Fruit fly (Drosophila melanogaster) ovary, adult (tissue): ENCODE data around the gene CG33170.

Experiments used
- CG17801 ChIP-seq: fragments of 200-800 bp; optimal IDR thresholded peaks from 2 replicates; lab custom pipeline; 2019; ENCODE audit warnings: missing biosample characterization, mild to moderate bottlenecking, missing genetic modification characterization, moderate library complexity; ENCODE audit not compliant: partially characterized antibody

The CG33170 gene

dm6 chr3L:22848940-22849339, 15.5 kb upstream of the CG33170 start:
- no peak for TF ChIP-seq CG17801 (GFP tag; lab: Kevin White, UChicago)

- peak; percentile 61 for TF ChIP-seq CG17801 (GFP tag; lab: Kevin White, UChicago)
These were observed 12.9 kb upstream of the CG33170 start for dm6 chr3L:22851172-22852128.

dm6 chr3L:22853412-22853811, 11.0 kb upstream of the CG33170 start, which contains the start of gene CG32462:
TSS of gene CG32462 (minus strand) at chr3L:22853512.
- TF ChIP-seq CG17801 (GFP tag; lab: Kevin White, UChicago): no peak

- TF ChIP-seq CG17801 (GFP tag; lab: Kevin White, UChicago): no peak
These were observed 8.4 kb upstream of the CG33170 start, which contains the start of gene CG32459 for dm6 chr3L:22856009-22856477. TSS of gene CG32459 (minus strand) at chr3L:22856059.

- TF ChIP-seq CG17801 (GFP tag; lab: Kevin White, UChicago): no peak
These were observed 3.9 kb upstream of the CG33170 start, which contains the start of gene CG13239 for dm6 chr3L:22860487-22860886. TSS of gene CG13239 (plus strand) at chr3L:22860787.

- peak; percentile 49 for TF ChIP-seq CG17801 (GFP tag; lab: Kevin White, UChicago)
These were observed 877 bp upstream of the CG33170 start, which contains the start of gene CG33169 for dm6 chr3L:22863367-22864078. TSS of gene CG33169 (plus strand) at chr3L:22863864.

dm6 chr3L:22865061-22865418, 640 bp downstream of the CG33170 start:
- no peak for TF ChIP-seq CG17801 (GFP tag; lab: Kevin White, UChicago)

- TF ChIP-seq CG17801 (GFP tag; lab: Kevin White, UChicago): peak; percentile 53
These were observed 3.7 kb downstream of the CG33170 start, which contains the start of gene EMC4 for dm6 chr3L:22868070-22868469. TSS of gene EMC4 (minus strand) at chr3L:22868243.

dm6 chr3L:22870378-22870777, 6.0 kb downstream of the CG33170 start:
- no peak for TF ChIP-seq CG17801 (GFP tag; lab: Kevin White, UChicago)

dm6 chr3L:22871030-22871844, 6.8 kb downstream of the CG33170 start:
- TF ChIP-seq CG17801 (GFP tag; lab: Kevin White, UChicago): no peak

dm6 chr3L:22871845-22872361, 7.5 kb downstream of the CG33170 start, which contains the start of the genes CG11109 and Arf1:
TSS of gene CG11109 (plus strand) at chr3L:22872200.
TSS of gene Arf1 (minus strand) at chr3L:22872231.
- TF ChIP-seq CG17801 (GFP tag; lab: Kevin White, UChicago): no peak

- TF ChIP-seq CG17801 (GFP tag; lab: Kevin White, UChicago): no peak
These were observed 13.5 kb downstream of the CG33170 start for dm6 chr3L:22877934-22878333.

dm6 chr3L:22878723-22879343, 14.4 kb downstream of the CG33170 start, which contains the start of the genes Chro and Ssl1:
TSS of gene Chro (minus strand) at chr3L:22878984.
TSS of gene Ssl1 (plus strand) at chr3L:22879089.
- peak; percentile 100 for TF ChIP-seq CG17801 (GFP tag; lab: Kevin White, UChicago)
